Worm (Caenorhabditis elegans) whole organism, L4 larva: Measurements from ENCODE around the gene fdgt-2.
A peak's percentile ranks its signal among the peaks of the same experiment; 100 is the strongest.

ENCODE experiments used
- D1046.2 ChIP-seq: fragments of 200-800 bp; sonication (Bioruptor generic); IDR thresholded peaks from 2 replicates; pipeline ENCODE4 v1.3.6; 2022; ENCODE audit warnings: missing genetic modification characterization, missing compliant biosample characterization
- F10B5.3 ChIP-seq: sonication (generic microtip); optimal IDR thresholded peaks from 2 replicates; lab custom pipeline; 2016; ENCODE audit warnings: mild to moderate bottlenecking, missing genetic modification characterization, missing compliant biosample characterization
- F49E8.2 ChIP-seq: sonication (generic microtip); optimal IDR thresholded peaks from 2 replicates; lab custom pipeline; 2016; ENCODE audit warnings: missing compliant biosample characterization, mild to moderate bottlenecking, missing genetic modification characterization, borderline replicate concordance
- aha-1 ChIP-seq: fragments of 150-350 bp; peaks from one replicate; lab custom pipeline; 2014; ENCODE audit warnings: missing biosample characterization, missing genetic modification characterization
- aly-2 ChIP-seq: sonication (generic microtip); optimal IDR thresholded peaks from 2 replicates; lab custom pipeline; 2018; ENCODE audit warnings: missing biosample characterization, missing genetic modification characterization
- ama-1 ChIP-seq: fragments of 150-350 bp; optimal IDR thresholded peaks from 2 replicates; lab custom pipeline; 2014; ENCODE audit warnings: inconsistent platforms, mixed read lengths
- arid-1 ChIP-seq: fragments of 200-800 bp; sonication (Bioruptor generic); conservative IDR thresholded peaks from 2 replicates; pipeline ENCODE4 v1.3.6; 2022; ENCODE audit warnings: missing genetic modification reagents, missing genetic modification characterization, missing compliant biosample characterization
- attf-4 ChIP-seq: sonication (generic microtip); optimal IDR thresholded peaks from 3 replicates; lab custom pipeline; 2017; ENCODE audit warnings: missing biosample characterization, missing genetic modification characterization
- ceh-32 ChIP-seq: sonication (generic microtip); optimal IDR thresholded peaks from 2 replicates; lab custom pipeline; 2016; ENCODE audit warnings: mild to moderate bottlenecking, missing genetic modification characterization, missing compliant biosample characterization; ENCODE audit not compliant: poor library complexity
- ctbp-1 ChIP-seq: fragments of 200-800 bp; sonication (Bioruptor generic); IDR thresholded peaks from 2 replicates; pipeline ENCODE4 v1.3.6; 2022; ENCODE audit warnings: missing genetic modification reagents, missing genetic modification characterization, missing compliant biosample characterization
- dpl-1 ChIP-seq: fragments of 150-350 bp; optimal IDR thresholded peaks from 2 replicates; lab custom pipeline; 2014; ENCODE audit warnings: missing biosample characterization, missing genetic modification reagents, missing genetic modification characterization
- duxl-1 ChIP-seq: sonication (generic microtip); optimal IDR thresholded peaks from 2 replicates; lab custom pipeline; 2016; ENCODE audit warnings: mild to moderate bottlenecking, missing genetic modification characterization, moderate library complexity, missing compliant biosample characterization; ENCODE audit not compliant: poor library complexity
- egl-43 ChIP-seq: fragments of 200-800 bp; sonication (Bioruptor generic); IDR thresholded peaks from 2 replicates; pipeline ENCODE4 v1.3.6; 2022; ENCODE audit warnings: missing genetic modification reagents, missing genetic modification characterization, missing compliant biosample characterization
- fkh-10 ChIP-seq: fragments of 150-350 bp; optimal IDR thresholded peaks from 2 replicates; lab custom pipeline; 2014; ENCODE audit warnings: missing biosample characterization, missing genetic modification reagents, missing genetic modification characterization
- gei-8 ChIP-seq: fragments of 200-800 bp; sonication (Bioruptor generic); optimal IDR thresholded peaks from 2 replicates; lab custom pipeline; 2018; ENCODE audit warnings: mild to moderate bottlenecking, missing genetic modification characterization, missing compliant biosample characterization
- hmg-1.1 ChIP-seq: fragments of 200-800 bp; sonication (Bioruptor generic); IDR thresholded peaks from 2 replicates; pipeline ENCODE4 v1.3.6; 2022; ENCODE audit warnings: missing genetic modification reagents, missing genetic modification characterization, missing compliant biosample characterization
- lin-13 ChIP-seq: fragments of 150-350 bp; optimal IDR thresholded peaks from 2 replicates; lab custom pipeline; 2014; ENCODE audit warnings: missing biosample characterization, missing genetic modification reagents, missing genetic modification characterization
- lin-38 ChIP-seq: fragments of 200-800 bp; sonication (Bioruptor generic); IDR thresholded peaks from 2 replicates; pipeline ENCODE4 v1.3.6; 2022; ENCODE audit warnings: missing genetic modification reagents, missing genetic modification characterization, missing compliant biosample characterization
- lin-39 ChIP-seq: fragments of 150-350 bp; optimal IDR thresholded peaks from 2 replicates; lab custom pipeline; 2014; ENCODE audit warnings: missing biosample characterization, missing genetic modification reagents, missing genetic modification characterization
- lir-3 ChIP-seq: sonication (generic microtip); optimal IDR thresholded peaks from 2 replicates; lab custom pipeline; 2016; ENCODE audit warnings: mild to moderate bottlenecking, missing genetic modification characterization, missing compliant biosample characterization
- lsy-2 ChIP-seq, 2 experiments: fragments of 150-350 bp in 1 of 2; sonication (generic microtip) in 1 of 2; optimal IDR thresholded peaks; 2 replicates each; lab custom pipeline; 2014 to 2017; ENCODE audit warnings: missing biosample characterization in 2 of 2, missing genetic modification characterization in 2 of 2
- mdl-1 ChIP-seq, 2 experiments: fragments of 150-350 bp in 1 of 2; sonication (generic microtip) in 1 of 2; optimal IDR thresholded peaks; 2 replicates each; lab custom pipeline; 2014 to 2017; ENCODE audit warnings: missing biosample characterization in 2 of 2, missing genetic modification characterization in 2 of 2
- mdt-29 ChIP-seq: fragments of 200-800 bp; sonication (Bioruptor generic); IDR thresholded peaks from 2 replicates; pipeline ENCODE4 v1.3.6; 2022; ENCODE audit warnings: missing genetic modification reagents, missing genetic modification characterization, missing compliant biosample characterization
- mep-1 ChIP-seq: fragments of 150-350 bp; sonication (generic microtip); optimal IDR thresholded peaks from 3 replicates; lab custom pipeline; 2014; ENCODE audit warnings: missing biosample characterization, missing genetic modification characterization
- mes-2 ChIP-seq: sonication (generic microtip); optimal IDR thresholded peaks from 2 replicates; lab custom pipeline; 2016; ENCODE audit warnings: missing genotype, mild to moderate bottlenecking, missing genetic modification characterization, missing compliant biosample characterization; ENCODE audit not compliant: poor library complexity, severe bottlenecking
- mxl-2 ChIP-seq: fragments of 200-800 bp; sonication (Bioruptor generic); conservative IDR thresholded peaks from 2 replicates; pipeline ENCODE4 v1.3.6; 2022; ENCODE audit warnings: missing genetic modification reagents, missing genetic modification characterization, missing compliant biosample characterization
- nhr-102 ChIP-seq: sonication (generic microtip); optimal IDR thresholded peaks from 2 replicates; lab custom pipeline; 2016; ENCODE audit warnings: mild to moderate bottlenecking, missing genetic modification characterization, moderate library complexity, missing compliant biosample characterization
- nhr-11 ChIP-seq: fragments of 150-350 bp; optimal IDR thresholded peaks from 2 replicates; lab custom pipeline; 2014; ENCODE audit warnings: missing biosample characterization, missing genetic modification characterization
- nhr-25 ChIP-seq: sonication (generic microtip); optimal IDR thresholded peaks from 2 replicates; lab custom pipeline; 2017; ENCODE audit warnings: missing genetic modification characterization, mild to moderate bottlenecking, missing compliant biosample characterization, antibody characterized with exemption, moderate library complexity, borderline replicate concordance; ENCODE audit not compliant: insufficient read depth
- nhr-42 ChIP-seq: fragments of 200-800 bp; sonication (Bioruptor generic); IDR thresholded peaks from 2 replicates; pipeline ENCODE4 v1.3.6; 2022; ENCODE audit warnings: missing genetic modification characterization, missing compliant biosample characterization
- nhr-48 ChIP-seq: sonication (generic microtip); optimal IDR thresholded peaks from 2 replicates; lab custom pipeline; 2016; ENCODE audit warnings: mild to moderate bottlenecking, missing genetic modification characterization, missing compliant biosample characterization
- nhr-76 ChIP-seq: fragments of 150-350 bp; optimal IDR thresholded peaks from 2 replicates; lab custom pipeline; 2014; ENCODE audit warnings: missing biosample characterization, missing genetic modification characterization
- pqm-1 ChIP-seq: sonication (generic microtip); optimal IDR thresholded peaks from 2 replicates; lab custom pipeline; 2017; ENCODE audit warnings: missing biosample characterization, missing genetic modification characterization
- rbr-2 ChIP-seq: sonication (generic microtip); optimal IDR thresholded peaks from 2 replicates; lab custom pipeline; 2016; ENCODE audit warnings: missing genotype, missing genetic modification characterization, missing compliant biosample characterization
- snpc-1.2 ChIP-seq: fragments of 200-800 bp; sonication (Bioruptor generic); IDR thresholded peaks from 2 replicates; pipeline ENCODE4 v1.3.6; 2022; ENCODE audit warnings: missing genetic modification reagents, missing genetic modification characterization, missing compliant biosample characterization
- spr-1 ChIP-seq: sonication (generic microtip); optimal IDR thresholded peaks from 2 replicates; lab custom pipeline; 2016; ENCODE audit warnings: mild to moderate bottlenecking, missing genetic modification characterization, missing compliant biosample characterization
- tra-1 ChIP-seq: fragments of 200-800 bp; sonication (Bioruptor generic); IDR thresholded peaks from 2 replicates; pipeline ENCODE4 v1.3.6; 2022; ENCODE audit warnings: missing genetic modification reagents, missing genetic modification characterization, missing compliant biosample characterization
- unc-130 ChIP-seq: sonication (generic microtip); optimal IDR thresholded peaks from 2 replicates; lab custom pipeline; 2016; ENCODE audit warnings: missing genetic modification reagents, missing genetic modification characterization, missing compliant biosample characterization
- zfp-3 ChIP-seq: fragments of 200-800 bp; sonication (Bioruptor generic); conservative IDR thresholded peaks from 2 replicates; pipeline ENCODE4 v1.3.6; 2022; ENCODE audit warnings: missing genetic modification reagents, missing genetic modification characterization, missing compliant biosample characterization
- ztf-7 ChIP-seq: fragments of 150-350 bp; optimal IDR thresholded peaks from 2 replicates; lab custom pipeline; 2014; ENCODE audit warnings: missing biosample characterization, missing genetic modification characterization

Gene fdgt-2

DNA sequence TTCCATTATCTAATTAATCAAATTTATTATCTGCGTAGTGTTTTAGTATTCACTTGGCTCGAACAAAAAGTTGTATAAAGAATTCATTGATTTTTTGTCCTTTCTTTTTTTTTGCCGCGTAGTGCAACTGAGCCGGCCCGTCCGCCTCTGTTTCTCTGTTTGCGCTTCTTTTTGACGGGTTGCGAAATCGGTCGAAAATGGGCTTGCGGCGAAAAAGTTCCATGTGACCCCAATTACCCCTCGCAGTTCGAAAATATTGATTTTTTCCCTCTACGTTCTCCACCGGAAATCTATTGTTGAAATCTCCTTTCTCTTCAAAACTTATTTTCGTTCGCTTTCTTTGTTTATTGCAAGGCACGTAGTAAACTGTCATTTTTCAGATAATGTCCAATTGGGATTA is 40.0 kb downstream of the fdgt-2 start, which contains the start of gene zyg-9 (continued):
- TF ChIP-seq hmg-1.1 (0 out of 2 replicates have a peak, but pooled peaks have one; percentile 32), nhr-42 (GFP tag; lab: Robert Waterston, UW) (no peak), fkh-10 (GFP tag; lab: Kevin White, UChicago) (no peak), mdt-29 (GFP tag; lab: Robert Waterston, UW) (no peak), mxl-2 (GFP tag; lab: Robert Waterston, UW) (no peak)
- TF ChIP-seq, all 104 proteins: peak for 12

DNA sequence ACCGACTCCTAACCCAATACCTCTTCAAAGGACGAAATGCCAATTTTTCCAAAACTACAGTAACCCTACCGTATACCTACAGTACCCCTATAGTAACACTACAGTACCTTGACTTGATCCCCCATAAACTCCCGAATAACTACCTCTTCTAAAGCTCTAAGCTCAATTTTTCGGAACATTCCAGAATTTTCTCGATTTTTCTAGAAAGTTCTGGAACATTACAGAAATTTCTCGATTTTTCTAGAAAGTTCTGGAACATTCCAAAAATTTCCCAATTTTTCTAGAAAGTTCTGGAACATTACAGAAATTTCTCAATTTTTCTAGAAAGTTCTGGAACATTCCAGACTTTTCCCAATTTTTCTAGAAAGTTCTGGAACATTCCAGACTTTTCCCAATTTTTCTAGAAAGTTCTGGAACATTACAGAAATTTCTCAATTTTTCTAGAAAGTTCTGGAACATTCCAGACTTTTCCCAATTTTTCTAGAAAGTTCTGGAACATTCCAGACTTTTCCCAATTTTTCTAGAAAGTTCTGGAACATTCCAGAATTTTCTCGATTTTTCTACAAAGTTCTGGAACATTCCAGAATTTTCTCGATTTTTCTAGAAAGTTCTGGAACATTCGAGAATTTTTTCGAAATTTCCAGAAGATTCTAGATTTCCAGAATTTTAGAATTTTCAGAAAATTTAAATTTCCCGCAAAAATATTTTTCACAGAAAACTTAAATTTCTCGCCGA is 42.6 kb downstream of the fdgt-2 start:
- TF ChIP-seq arid-1 (GFP tag; lab: Robert Waterston, UW) = peak; percentile 34; the same call in 1 of the 2 replicates
- TF ChIP-seq, all 104 proteins: peak for 1; not testable (repeated sequence) for 103

DNA sequence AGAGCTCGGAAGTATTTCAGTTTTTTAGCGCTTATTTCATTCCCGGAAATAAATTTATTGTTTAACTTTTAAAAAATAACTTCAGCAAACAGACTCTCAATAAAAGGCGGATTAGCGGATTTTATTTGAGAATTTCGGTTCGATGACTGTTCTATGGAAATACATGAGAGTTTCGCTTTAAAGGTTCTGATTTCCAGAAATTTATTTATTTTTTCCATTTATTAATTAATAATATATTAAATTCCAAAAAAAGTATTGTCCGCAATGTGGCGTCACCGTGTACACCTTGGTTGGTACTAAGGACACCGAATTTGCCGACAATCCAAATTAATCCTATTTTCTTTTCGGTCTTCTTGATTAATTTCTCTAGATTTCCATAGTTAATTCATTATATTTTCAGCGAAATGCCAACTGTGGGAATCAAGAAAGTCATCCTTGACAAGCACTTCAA is 47.1 kb downstream of the fdgt-2 start, which contains the start of gene fars-3:
Gene fars-3, plus strand, starts transcription at position 401 of the 451 bp plus-strand sequence.
- TF ChIP-seq snpc-1.2 (GFP tag; lab: Robert Waterston, UW) = peak; percentile 64; the same call in 1 of the 2 replicates
- TF ChIP-seq arid-1 (GFP tag; lab: Robert Waterston, UW) = peak; percentile 14; the same call in 1 of the 2 replicates
- TF ChIP-seq lin-38 = peak; percentile 67; the same call in 1 of the 2 replicates
- no peak for TF ChIP-seq nhr-25 (tag; lab: Kevin White, UChicago)
- TF ChIP-seq mep-1 (tag; lab: Kevin White, UChicago) = peak; percentile 76
- peak; percentile 45 for TF ChIP-seq dpl-1
- peak; percentile 27 for TF ChIP-seq nhr-102 (tag; lab: Kevin White, UChicago)
- TF ChIP-seq zfp-3 (GFP tag; lab: Robert Waterston, UW) = 0 out of 2 replicates have a peak, but pooled peaks have one; percentile 10
- no peak for TF ChIP-seq unc-130 (GFP tag; lab: Kevin White, UChicago)
- no peak for TF ChIP-seq ceh-32 (tag; lab: Kevin White, UChicago)
- TF ChIP-seq pqm-1 (tag; lab: Kevin White, UChicago) = no peak
- TF ChIP-seq lsy-2 (tag; optimal IDR thresholded peaks at IDR 0.05; lab: Kevin White, UChicago) = peak in 1 of 2 experiments; percentile 66
- TF ChIP-seq aha-1 (tag; lab: Kevin White, UChicago) = no peak
- peak; percentile 37 for TF ChIP-seq duxl-1 (tag; lab: Kevin White, UChicago)
- peak; percentile 65 for TF ChIP-seq mes-2 (tag; lab: Kevin White, UChicago)
- peak; percentile 25 for TF ChIP-seq rbr-2 (tag; lab: Kevin White, UChicago)
- TF ChIP-seq ctbp-1 (GFP tag; lab: Robert Waterston, UW) = peak; percentile 43; the same call in 1 of the 2 replicates

- TF ChIP-seq lin-38 (peak; percentile 23; the same call in 1 of the 2 replicates), nhr-48 (tag; lab: Kevin White, UChicago) (no peak), ama-1 (lab: Kevin White, UChicago) (peak; percentile 49), nhr-42 (GFP tag; lab: Robert Waterston, UW) (no peak)
Observed at ce11 chrII:8466874-8467273, 49.5 kb downstream of the fdgt-2 start, which contains the start of gene F22B5.10. Gene F22B5.10, plus strand, starts transcription at chrII:8467174.

ce11 chrII:8467809-8468208 is 50.4 kb downstream of the fdgt-2 start, which contains the start of gene M05D6.2:
Gene M05D6.2, plus strand, starts transcription at chrII:8468109.
- no peak for TF ChIP-seq nhr-76 (tag; lab: Kevin White, UChicago)
- TF ChIP-seq D1046.2 = no peak
- no peak for TF ChIP-seq attf-4 (tag; lab: Kevin White, UChicago)
- no peak for TF ChIP-seq ztf-7
- no peak for TF ChIP-seq mdl-1 (tag; optimal IDR thresholded peaks at IDR 0.05; lab: Kevin White, UChicago)
- no peak for TF ChIP-seq nhr-11 (tag; lab: Kevin White, UChicago)
- TF ChIP-seq lin-39 (tag; lab: Kevin White, UChicago) = no peak
- no peak for TF ChIP-seq egl-43 (GFP tag; lab: Robert Waterston, UW)
- no peak for TF ChIP-seq F49E8.2 (tag; lab: Kevin White, UChicago)
- TF ChIP-seq tra-1 (GFP tag; lab: Robert Waterston, UW) = no peak
- no peak for TF ChIP-seq F10B5.3 (tag; lab: Kevin White, UChicago)
- TF ChIP-seq lir-3 (tag; lab: Kevin White, UChicago) = no peak
- TF ChIP-seq gei-8 (GFP tag; lab: Kevin White, UChicago) = no peak
- no peak for TF ChIP-seq spr-1 (tag; lab: Kevin White, UChicago)
- TF ChIP-seq rbr-2 (tag; lab: Kevin White, UChicago) = no peak
- TF ChIP-seq aly-2 (tag; lab: Kevin White, UChicago) = no peak
- TF ChIP-seq pqm-1 (tag; lab: Kevin White, UChicago) = no peak
- TF ChIP-seq duxl-1 (tag; lab: Kevin White, UChicago) = no peak
- no peak for TF ChIP-seq lin-13 (GFP tag; lab: Kevin White, UChicago)
